Fruit fly (Drosophila melanogaster) whole organism, embryonic: ENCODE data around the gene spd-2.
A peak's percentile ranks its signal among the peaks of the same experiment; 100 is the strongest.

Experiments
- Atf3 ChIP-seq: fragments of 200-800 bp; sonication (Bioruptor generic); optimal IDR thresholded peaks from 3 replicates; lab custom pipeline; 2016; ENCODE audit warnings: missing biosample characterization, missing genetic modification characterization
- Awh ChIP-seq: fragments of 200-800 bp; sonication (Bioruptor generic); IDR thresholded peaks from 2 replicates; pipeline ENCODE4, ENCODE4 v1.3.6; 2022; ENCODE audit warnings: missing biosample characterization, missing genetic modification characterization
- Bdp1 ChIP-seq: fragments of 200-800 bp; sonication (Bioruptor generic); optimal IDR thresholded peaks from 3 replicates; lab custom pipeline; 2016; ENCODE audit warnings: missing biosample characterization, missing genetic modification characterization
- Bgb ChIP-seq: fragments of 200-800 bp; sonication (Bioruptor generic); IDR thresholded peaks from 2 replicates; pipeline ENCODE4 v1.3.6; 2022; ENCODE audit warnings: missing biosample characterization, missing genetic modification characterization; ENCODE audit not compliant: partially characterized antibody
- Bteb2 ChIP-seq: fragments of 200-800 bp; sonication (Bioruptor generic); optimal IDR thresholded peaks from 2 replicates; lab custom pipeline; 2016; ENCODE audit warnings: missing biosample characterization, missing genetic modification characterization
- C15 ChIP-seq: fragments of 200-800 bp; sonication (Bioruptor generic); IDR thresholded peaks from 3 replicates; pipeline ENCODE4 v1.3.6; 2022; ENCODE audit warnings: missing biosample characterization, missing genetic modification characterization
- CG10959 ChIP-seq: fragments of 200-800 bp; sonication (Bioruptor generic); IDR thresholded peaks from 2 replicates; pipeline ENCODE4 v1.3.6; 2022; ENCODE audit warnings: missing biosample characterization, missing genetic modification characterization
- CG1233 ChIP-seq: fragments of 200-800 bp; sonication (Bioruptor generic); optimal IDR thresholded peaks from 4 replicates; lab custom pipeline; 2018; ENCODE audit warnings: missing biosample characterization, mild to moderate bottlenecking, missing genetic modification characterization
- CG13287 ChIP-seq: fragments of 200-800 bp; sonication (Bioruptor generic); IDR thresholded peaks from 2 replicates; pipeline ENCODE4 v1.3.6; 2022; ENCODE audit warnings: missing biosample characterization, missing genetic modification characterization; ENCODE audit not compliant: partially characterized antibody
- CG14710 ChIP-seq: fragments of 200-800 bp; sonication (Bioruptor generic); optimal IDR thresholded peaks from 3 replicates; lab custom pipeline; 2019; ENCODE audit warnings: missing biosample characterization, mild to moderate bottlenecking, missing genetic modification characterization, moderate library complexity
- CG16815 ChIP-seq: fragments of 200-800 bp; sonication (Bioruptor generic); optimal IDR thresholded peaks from 3 replicates; lab custom pipeline; 2017; ENCODE audit warnings: missing biosample characterization, mild to moderate bottlenecking, missing genetic modification characterization
- CG17829 ChIP-seq: fragments of 200-800 bp; optimal IDR thresholded peaks from 2 replicates; lab custom pipeline; 2019; ENCODE audit warnings: missing biosample characterization, mild to moderate bottlenecking, missing genetic modification characterization, moderate library complexity
- CG2678 ChIP-seq: fragments of 200-800 bp; sonication (Bioruptor generic); optimal IDR thresholded peaks from 3 replicates; lab custom pipeline; 2019; ENCODE audit warnings: missing biosample characterization, mild to moderate bottlenecking, missing genetic modification characterization, moderate library complexity
- CG31388 ChIP-seq: fragments of 200-800 bp; sonication (Bioruptor generic); optimal IDR thresholded peaks from 2 replicates; lab custom pipeline; 2016; ENCODE audit warnings: missing biosample characterization, missing genetic modification characterization
- CG31441 ChIP-seq: fragments of 200-800 bp; sonication (Bioruptor generic); IDR thresholded peaks from 2 replicates; pipeline ENCODE4 v1.3.6; 2022; ENCODE audit warnings: missing biosample characterization, missing genetic modification characterization
- CG4854 ChIP-seq: fragments of 200-800 bp; sonication (Bioruptor generic); optimal IDR thresholded peaks from 2 replicates; lab custom pipeline; 2016; ENCODE audit warnings: missing biosample characterization, missing genetic modification characterization, inconsistent platforms
- CG5180 ChIP-seq: fragments of 200-800 bp; sonication (Bioruptor generic); optimal IDR thresholded peaks from 3 replicates; lab custom pipeline; 2017; ENCODE audit warnings: missing biosample characterization, missing genetic modification characterization, mild to moderate bottlenecking, moderate library complexity, missing genetic modification reagents
- CG7556 ChIP-seq: fragments of 200-800 bp; sonication (Bioruptor generic); optimal IDR thresholded peaks from 2 replicates; lab custom pipeline; 2017; ENCODE audit warnings: missing biosample characterization, mild to moderate bottlenecking, missing genetic modification characterization
- CG9727 ChIP-seq: fragments of 200-800 bp; sonication (Bioruptor generic); optimal IDR thresholded peaks from 3 replicates; lab custom pipeline; 2017; ENCODE audit warnings: missing biosample characterization, mild to moderate bottlenecking, missing genetic modification characterization
- CG9797 ChIP-seq: fragments of 200-800 bp; sonication (Bioruptor generic); optimal IDR thresholded peaks from 3 replicates; lab custom pipeline; 2018; ENCODE audit warnings: missing biosample characterization, mild to moderate bottlenecking, missing genetic modification characterization
- CG9876 ChIP-seq: fragments of 200-800 bp; sonication (Bioruptor generic); optimal IDR thresholded peaks from 2 replicates; lab custom pipeline; 2016; ENCODE audit warnings: missing biosample characterization, missing genetic modification characterization
- HmgZ ChIP-seq: fragments of 200-800 bp; sonication (Bioruptor generic); optimal IDR thresholded peaks from 2 replicates; lab custom pipeline; 2018; ENCODE audit warnings: missing biosample characterization, mild to moderate bottlenecking, missing genetic modification characterization
- Hmx ChIP-seq: fragments of 200-800 bp; sonication (Bioruptor generic); optimal IDR thresholded peaks from 2 replicates; lab custom pipeline; 2016; ENCODE audit warnings: missing biosample characterization, missing genetic modification characterization
- Jarid2 ChIP-seq: fragments of 200-800 bp; sonication (Bioruptor generic); optimal IDR thresholded peaks from 3 replicates; lab custom pipeline; 2017; ENCODE audit warnings: mild to moderate bottlenecking, missing biosample characterization, missing genetic modification reagents, missing genetic modification characterization
- Myb ChIP-seq: fragments of 200-800 bp; sonication (Bioruptor generic); optimal IDR thresholded peaks from 2 replicates; lab custom pipeline; 2016; ENCODE audit warnings: missing biosample characterization, missing genetic modification characterization
- NC2α ChIP-seq: fragments of 200-800 bp; sonication (Bioruptor generic); optimal IDR thresholded peaks from 2 replicates; lab custom pipeline; 2016; ENCODE audit warnings: missing biosample characterization, missing genetic modification characterization
- Sox100B ChIP-seq: fragments of 200-800 bp; sonication (Bioruptor generic); optimal IDR thresholded peaks from 3 replicates; lab custom pipeline; 2018; ENCODE audit warnings: missing biosample characterization, mild to moderate bottlenecking, missing genetic modification characterization
- Vsx1 ChIP-seq: fragments of 200-800 bp; sonication (Bioruptor generic); optimal IDR thresholded peaks from 2 replicates; lab custom pipeline; 2017; ENCODE audit warnings: missing biosample characterization, mild to moderate bottlenecking, missing genetic modification characterization, missing genetic modification reagents
- cato ChIP-seq: fragments of 200-800 bp; sonication (Bioruptor generic); optimal IDR thresholded peaks from 2 replicates; lab custom pipeline; 2016; ENCODE audit warnings: missing biosample characterization, missing genetic modification characterization, borderline replicate concordance
- ci ChIP-seq: fragments of 200-800 bp; sonication (Bioruptor generic); IDR thresholded peaks from 3 replicates; pipeline ENCODE4 v1.3.6; 2022; ENCODE audit warnings: missing biosample characterization, missing genetic modification characterization
- da ChIP-seq: fragments of 200-800 bp; sonication (Bioruptor generic); optimal IDR thresholded peaks from 2 replicates; lab custom pipeline; 2016; ENCODE audit warnings: missing biosample characterization, missing genetic modification characterization
- danr ChIP-seq: fragments of 200-800 bp; sonication (Bioruptor generic); IDR thresholded peaks from 2 replicates; pipeline ENCODE4 v1.3.6; 2022; ENCODE audit warnings: missing biosample characterization, missing genetic modification characterization
- dimm ChIP-seq: fragments of 200-800 bp; sonication (Bioruptor generic); IDR thresholded peaks from 2 replicates; pipeline ENCODE4 v1.3.6; 2022; ENCODE audit warnings: missing biosample characterization, missing genetic modification characterization
- dm ChIP-seq: fragments of 200-800 bp; sonication (Bioruptor generic); optimal IDR thresholded peaks from 3 replicates; lab custom pipeline; 2016; ENCODE audit warnings: missing biosample characterization, missing genetic modification characterization
- dpn ChIP-seq, 2 experiments: fragments of 200-800 bp; sonication (Bioruptor generic); optimal IDR thresholded peaks; 3 replicates each; lab custom pipeline; 2016; ENCODE audit warnings: missing biosample characterization in 2 of 2, missing genetic modification characterization in 2 of 2
- ewg ChIP-seq: fragments of 200-800 bp; sonication (Bioruptor generic); optimal IDR thresholded peaks from 3 replicates; lab custom pipeline; 2017; ENCODE audit warnings: mild to moderate bottlenecking, missing biosample characterization, missing genetic modification reagents, missing genetic modification characterization
- fd96Cb ChIP-seq: fragments of 200-800 bp; sonication (Bioruptor generic); optimal IDR thresholded peaks from 2 replicates; lab custom pipeline; 2018; ENCODE audit warnings: missing biosample characterization, mild to moderate bottlenecking, missing genetic modification characterization, moderate library complexity
- hkb ChIP-seq, 2 experiments: fragments of 200-800 bp in 1 of 2; fragments of >200 bp in 1 of 2; sonication (Bioruptor generic) in 1 of 2; IDR thresholded peaks in 1 of 2; optimal IDR thresholded peaks in 1 of 2; 2 replicates each; pipeline versions ENCODE4 v1.3.6 to Lab custom; 2017 to 2022; ENCODE audit warnings: missing biosample characterization in 1 of 2, missing genetic modification characterization in 1 of 2
- jing ChIP-seq: fragments of 200-800 bp; sonication (Bioruptor generic); optimal IDR thresholded peaks from 2 replicates; lab custom pipeline; 2018; ENCODE audit warnings: missing biosample characterization, mild to moderate bottlenecking, missing genetic modification characterization
- kah ChIP-seq: fragments of 200-800 bp; sonication (Bioruptor generic); optimal IDR thresholded peaks from 2 replicates; lab custom pipeline; 2018; ENCODE audit warnings: missing biosample characterization, mild to moderate bottlenecking, missing genetic modification characterization
- klu ChIP-seq: fragments of 200-800 bp; sonication (Bioruptor generic); IDR thresholded peaks from 2 replicates; pipeline ENCODE4 v1.3.6; 2022; ENCODE audit warnings: missing biosample characterization, missing genetic modification characterization
- maf-S ChIP-seq: fragments of 200-800 bp; sonication (Bioruptor generic); optimal IDR thresholded peaks from 2 replicates; lab custom pipeline; 2016; ENCODE audit warnings: missing biosample characterization, missing genetic modification characterization
- odd ChIP-seq: fragments of 200-800 bp; sonication (Bioruptor generic); optimal IDR thresholded peaks from 2 replicates; lab custom pipeline; 2017; ENCODE audit warnings: missing biosample characterization, mild to moderate bottlenecking, missing genetic modification characterization
- onecut ChIP-seq: fragments of 200-800 bp; sonication (Bioruptor generic); IDR thresholded peaks from 2 replicates; pipeline ENCODE4 v1.3.6; 2022; ENCODE audit warnings: missing biosample characterization, missing genetic modification characterization
- psq ChIP-seq: fragments of 200-800 bp; sonication (Bioruptor generic); optimal IDR thresholded peaks from 2 replicates; lab custom pipeline; 2017; ENCODE audit warnings: missing biosample characterization, missing genetic modification characterization
- run ChIP-seq: fragments of 200-800 bp; sonication (Bioruptor generic); optimal IDR thresholded peaks from 3 replicates; lab custom pipeline; 2018; ENCODE audit warnings: missing biosample characterization, mild to moderate bottlenecking, missing genetic modification characterization
- sqz ChIP-seq: fragments of 200-800 bp; sonication (Bioruptor generic); optimal IDR thresholded peaks from 3 replicates; lab custom pipeline; 2018; ENCODE audit warnings: missing biosample characterization, mild to moderate bottlenecking, missing genetic modification characterization
- tll ChIP-seq, 2 experiments: fragments of 200-800 bp in 1 of 2; fragments of >200 bp in 1 of 2; sonication (Bioruptor generic) in 1 of 2; optimal IDR thresholded peaks; 2 replicates each; lab custom pipeline; 2017 to 2019; ENCODE audit warnings: missing biosample characterization in 2 of 2, missing genetic modification characterization in 2 of 2, mild to moderate bottlenecking in 1 of 2, moderate library complexity in 1 of 2
- unpg ChIP-seq: fragments of 200-800 bp; sonication (Bioruptor generic); optimal IDR thresholded peaks from 3 replicates; lab custom pipeline; 2018; ENCODE audit warnings: missing biosample characterization, mild to moderate bottlenecking, missing genetic modification characterization, moderate library complexity
- zf30C ChIP-seq: fragments of 200-800 bp; sonication (Bioruptor generic); optimal IDR thresholded peaks from 3 replicates; lab custom pipeline; 2018; ENCODE audit warnings: missing biosample characterization, mild to moderate bottlenecking, missing genetic modification characterization

spd-2 gene

dm6 chr3L:16640509-16641068 lies 45.8 kb upstream of the spd-2 start (continued):
- TF ChIP-seq Atf3 (GFP tag; lab: Kevin White, UChicago): no peak
- no peak for TF ChIP-seq Bteb2 (GFP tag; lab: Kevin White, UChicago)
- no peak for TF ChIP-seq kah
- no peak for TF ChIP-seq maf-S (GFP tag; lab: Kevin White, UChicago)
- TF ChIP-seq CG7556 (GFP tag; lab: Kevin White, UChicago): peak; percentile 38
- peak; percentile 11 for TF ChIP-seq ewg (GFP tag; lab: Kevin White, UChicago)
- no peak for TF ChIP-seq jing
- TF ChIP-seq NC2α (GFP tag; lab: Kevin White, UChicago): no peak
- peak; percentile 59 for TF ChIP-seq CG2678 (tag; lab: Kevin White, UChicago)
- TF ChIP-seq fd96Cb (tag; lab: Kevin White, UChicago): peak; percentile 18
- no peak for TF ChIP-seq Bgb (GFP tag; lab: Robert Waterston, UW)
- TF ChIP-seq CG9797 (GFP tag; lab: Kevin White, UChicago): no peak
- peak; percentile 65 for TF ChIP-seq CG14710 (tag; lab: Kevin White, UChicago)
- no peak for TF ChIP-seq dimm (GFP tag; lab: Robert Waterston, UW)
- no peak for TF ChIP-seq zf30C
- TF ChIP-seq Myb (GFP tag; lab: Kevin White, UChicago): no peak
- TF ChIP-seq CG31388 (GFP tag; lab: Kevin White, UChicago): no peak
- TF ChIP-seq unpg: peak; percentile 41
- no peak for TF ChIP-seq Bdp1 (GFP tag; lab: Kevin White, UChicago)
- TF ChIP-seq CG17829: peak; percentile 13
- no peak for TF ChIP-seq Awh
- no peak for TF ChIP-seq C15
- TF ChIP-seq HmgZ (tag; lab: Kevin White, UChicago): no peak
- TF ChIP-seq Jarid2: no peak
- TF ChIP-seq odd: peak; percentile 32
- TF ChIP-seq danr (GFP tag; lab: Robert Waterston, UW): no peak
- no peak for TF ChIP-seq cato (GFP tag; lab: Kevin White, UChicago)
- no peak for TF ChIP-seq dpn (GFP tag; optimal IDR thresholded peaks at IDR 0.05; lab: Kevin White, UChicago)
- no peak for TF ChIP-seq CG13287 (GFP tag; lab: Robert Waterston, UW)
- no peak for TF ChIP-seq CG4854
- no peak for TF ChIP-seq psq (GFP tag; lab: Kevin White, UChicago)
- peak; percentile 76 for TF ChIP-seq CG31441 (GFP tag; lab: Robert Waterston, UW)
- TF ChIP-seq CG16815: peak; percentile 9
- no peak for TF ChIP-seq CG9876 (GFP tag; lab: Kevin White, UChicago)
- no peak for TF ChIP-seq da (GFP tag; lab: Kevin White, UChicago)
- peak; percentile 22 for TF ChIP-seq sqz (GFP tag; lab: Kevin White, UChicago)
- TF ChIP-seq Vsx1 (GFP tag; lab: Kevin White, UChicago): peak; percentile 71
- no peak for TF ChIP-seq klu (GFP tag; lab: Robert Waterston, UW)
- peak in 1 of 2 experiments; percentile 8 for TF ChIP-seq tll (GFP tag; optimal IDR thresholded peaks at IDR 0.05; lab: Kevin White, UChicago)
- peak; percentile 79 for TF ChIP-seq CG9727 (GFP tag; lab: Kevin White, UChicago)
- TF ChIP-seq run (tag; lab: Kevin White, UChicago): no peak
- TF ChIP-seq ci (GFP tag; lab: Robert Waterston, UW): 0 out of 3 replicates have a peak, but pooled peaks have one; percentile 19
- peak; percentile 40 for TF ChIP-seq CG1233 (GFP tag; lab: Kevin White, UChicago)
- TF ChIP-seq CG5180 (GFP tag; lab: Kevin White, UChicago): no peak
- TF ChIP-seq CG10959 (GFP tag; lab: Robert Waterston, UW): no peak
- no peak for TF ChIP-seq onecut
- no peak for TF ChIP-seq dm (GFP tag; lab: Kevin White, UChicago)
- TF ChIP-seq Hmx (GFP tag; lab: Kevin White, UChicago): no peak
- TF ChIP-seq Sox100B (GFP tag; lab: Kevin White, UChicago): peak; percentile 41
- TF ChIP-seq hkb (optimal IDR thresholded peaks at IDR 0.05; lab: Kevin White, UChicago): no peak
- 0 out of 2 replicates have a peak, but pooled peaks have one; percentile 29 for TF ChIP-seq hkb (GFP tag; IDR thresholded peaks at IDR 0.05; lab: Robert Waterston, UW)
